Fruit fly (Drosophila melanogaster) whole organism, embryonic: ENCODE measurements around the gene PK1-R.
A peak's percentile ranks its signal among the peaks of the same experiment; 100 is the strongest.

Source experiments
- Ada2b ChIP-seq: fragments of 200-800 bp; sonication (Bioruptor generic); IDR thresholded peaks from 2 replicates; pipeline ENCODE4 v1.3.6; 2022; ENCODE audit warnings: missing biosample characterization, missing genetic modification characterization
- Adf1 ChIP-seq: fragments of 200-800 bp; sonication (Bioruptor generic); IDR thresholded peaks from 2 replicates; pipeline ENCODE4 v1.3.6; 2022; ENCODE audit warnings: missing biosample characterization, missing genetic modification characterization
- Bgb ChIP-seq: fragments of 200-800 bp; sonication (Bioruptor generic); IDR thresholded peaks from 2 replicates; pipeline ENCODE4 v1.3.6; 2022; ENCODE audit warnings: missing biosample characterization, missing genetic modification characterization; ENCODE audit not compliant: partially characterized antibody
- Blimp-1 ChIP-seq: fragments of 200-800 bp; sonication (Bioruptor generic); optimal IDR thresholded peaks from 3 replicates; lab custom pipeline; 2018; ENCODE audit warnings: missing biosample characterization, missing genetic modification characterization, mild to moderate bottlenecking, moderate library complexity, missing genetic modification reagents
- CG1024 ChIP-seq: fragments of 200-800 bp; sonication (Bioruptor generic); IDR thresholded peaks from 2 replicates; pipeline ENCODE4 v1.3.6; 2022; ENCODE audit warnings: missing biosample characterization, missing genetic modification characterization
- CG11093 ChIP-seq: fragments of 200-800 bp; sonication (Bioruptor generic); IDR thresholded peaks from 3 replicates; pipeline ENCODE4 v1.3.6; 2022; ENCODE audit warnings: missing biosample characterization, missing genetic modification characterization
- CG12219 ChIP-seq: fragments of 200-800 bp; sonication (Bioruptor generic); optimal IDR thresholded peaks from 3 replicates; lab custom pipeline; 2018; ENCODE audit warnings: missing biosample characterization, mild to moderate bottlenecking, missing genetic modification characterization
- CG16779 ChIP-seq: fragments of 200-800 bp; sonication (Bioruptor generic); IDR thresholded peaks from 2 replicates; pipeline ENCODE4 v1.3.6; 2022; ENCODE audit warnings: missing biosample characterization, missing genetic modification characterization
- CG18476 ChIP-seq: fragments of 200-800 bp; sonication (Bioruptor generic); optimal IDR thresholded peaks from 2 replicates; lab custom pipeline; 2016; ENCODE audit warnings: missing biosample characterization, mild to moderate bottlenecking, missing genetic modification characterization
- CG34422 ChIP-seq: fragments of 200-800 bp; sonication (Bioruptor generic); IDR thresholded peaks from 3 replicates; pipeline ENCODE4 v1.3.6; 2022; ENCODE audit warnings: missing biosample characterization, missing genetic modification characterization
- CG6791 ChIP-seq: fragments of 200-800 bp; sonication (Bioruptor generic); IDR thresholded peaks from 3 replicates; pipeline ENCODE4 v1.3.6; 2022; ENCODE audit warnings: missing biosample characterization, missing genetic modification characterization; ENCODE audit not compliant: partially characterized antibody
- CG8359 ChIP-seq: fragments of 200-800 bp; sonication (Bioruptor generic); optimal IDR thresholded peaks from 2 replicates; lab custom pipeline; 2017; ENCODE audit warnings: missing biosample characterization, mild to moderate bottlenecking, missing genetic modification characterization, borderline replicate concordance
- CG9437 ChIP-seq: fragments of 200-800 bp; sonication (Bioruptor generic); optimal IDR thresholded peaks from 2 replicates; lab custom pipeline; 2018; ENCODE audit warnings: missing biosample characterization, mild to moderate bottlenecking, missing genetic modification characterization
- CG9797 ChIP-seq: fragments of 200-800 bp; sonication (Bioruptor generic); optimal IDR thresholded peaks from 3 replicates; lab custom pipeline; 2018; ENCODE audit warnings: missing biosample characterization, mild to moderate bottlenecking, missing genetic modification characterization
- Dek ChIP-seq: fragments of 200-800 bp; sonication (Bioruptor generic); optimal IDR thresholded peaks from 3 replicates; lab custom pipeline; 2019; ENCODE audit warnings: missing biosample characterization, mild to moderate bottlenecking, missing genetic modification characterization, moderate library complexity
- Dip3 ChIP-seq: fragments of 200-800 bp; sonication (Bioruptor generic); optimal IDR thresholded peaks from 3 replicates; lab custom pipeline; 2016; ENCODE audit warnings: missing biosample characterization, missing genetic modification characterization
- Doc2 ChIP-seq: fragments of 200-800 bp; sonication (Bioruptor generic); IDR thresholded peaks from 2 replicates; pipeline ENCODE4 v1.3.6; 2022; ENCODE audit warnings: missing biosample characterization, missing genetic modification characterization
- Dp ChIP-seq: fragments of 200-800 bp; sonication (Bioruptor generic); optimal IDR thresholded peaks from 2 replicates; lab custom pipeline; 2018; ENCODE audit warnings: missing biosample characterization, mild to moderate bottlenecking, missing genetic modification characterization, moderate library complexity
- E2f1 ChIP-seq: fragments of 200-800 bp; sonication (Bioruptor generic); IDR thresholded peaks from 2 replicates; pipeline ENCODE4 v1.3.6; 2022; ENCODE audit warnings: missing biosample characterization, missing genetic modification characterization
- H15 ChIP-seq: fragments of 200-800 bp; sonication (Bioruptor generic); IDR thresholded peaks from 3 replicates; pipeline ENCODE4 v1.3.6; 2022; ENCODE audit warnings: missing biosample characterization, missing genetic modification characterization
- HLH3B ChIP-seq: fragments of 200-800 bp; sonication (Bioruptor generic); IDR thresholded peaks from 2 replicates; pipeline ENCODE4 v1.3.6; 2022; ENCODE audit warnings: missing biosample characterization, missing genetic modification characterization
- Jarid2 ChIP-seq: fragments of 200-800 bp; sonication (Bioruptor generic); optimal IDR thresholded peaks from 3 replicates; lab custom pipeline; 2017; ENCODE audit warnings: mild to moderate bottlenecking, missing biosample characterization, missing genetic modification reagents, missing genetic modification characterization
- Lim3 ChIP-seq: fragments of 200-800 bp; sonication (Bioruptor generic); IDR thresholded peaks from 2 replicates; pipeline ENCODE4 v1.3.6; 2022; ENCODE audit warnings: missing biosample characterization, missing genetic modification characterization
- MESR4 ChIP-seq: fragments of 200-800 bp; sonication (Bioruptor generic); optimal IDR thresholded peaks from 2 replicates; lab custom pipeline; 2018; ENCODE audit warnings: missing biosample characterization, mild to moderate bottlenecking, missing genetic modification characterization, moderate library complexity
- Med ChIP-seq: fragments of 200-800 bp; sonication (Bioruptor generic); peaks from one replicate; lab custom pipeline; 2016; ENCODE audit warnings: missing biosample characterization, missing genetic modification characterization, mild to moderate bottlenecking, inconsistent platforms, moderate library complexity
- Mrtf ChIP-seq: fragments of 200-800 bp; sonication (Bioruptor generic); IDR thresholded peaks from 3 replicates; pipeline ENCODE4 v1.3.6; 2022; ENCODE audit warnings: missing biosample characterization, missing genetic modification characterization
- NFAT ChIP-seq: fragments of 200-800 bp; sonication (Bioruptor generic); IDR thresholded peaks from 2 replicates; pipeline ENCODE4 v1.3.6; 2022; ENCODE audit warnings: missing biosample characterization, missing genetic modification characterization
- Opbp ChIP-seq: fragments of 200-800 bp; sonication (Bioruptor generic); IDR thresholded peaks from 3 replicates; pipeline ENCODE4 v1.3.6; 2022; ENCODE audit warnings: missing biosample characterization, missing genetic modification characterization; ENCODE audit not compliant: partially characterized antibody
- Rfx ChIP-seq: fragments of 200-800 bp; sonication (Bioruptor generic); IDR thresholded peaks from 2 replicates; pipeline ENCODE4 v1.3.6; 2022; ENCODE audit warnings: missing biosample characterization, missing genetic modification characterization
- Rx ChIP-seq: fragments of 200-800 bp; sonication (Bioruptor generic); IDR thresholded peaks from 2 replicates; pipeline ENCODE4 v1.3.6; 2022; ENCODE audit warnings: missing biosample characterization, missing genetic modification characterization
- Sin3A ChIP-seq: fragments of >200 bp; optimal IDR thresholded peaks from 2 replicates; lab custom pipeline; 2018
- TFAM ChIP-seq: fragments of 200-800 bp; sonication (Bioruptor generic); optimal IDR thresholded peaks from 2 replicates; lab custom pipeline; 2017; ENCODE audit warnings: missing biosample characterization, missing genetic modification characterization, inconsistent platforms
- YL-1 ChIP-seq: fragments of 200-800 bp; sonication (Bioruptor generic); optimal IDR thresholded peaks from 3 replicates; lab custom pipeline; 2017; ENCODE audit warnings: missing biosample characterization, mild to moderate bottlenecking, missing genetic modification characterization
- ash1 ChIP-seq: fragments of 200-800 bp; sonication (Bioruptor generic); optimal IDR thresholded peaks from 2 replicates; lab custom pipeline; 2018; ENCODE audit warnings: missing biosample characterization, mild to moderate bottlenecking, missing genetic modification characterization
- ftz-f1 ChIP-seq: fragments of 200-800 bp; sonication (Bioruptor generic); optimal IDR thresholded peaks from 2 replicates; lab custom pipeline; 2016; ENCODE audit warnings: missing biosample characterization, missing genetic modification characterization
- gcm ChIP-seq: fragments of 200-800 bp; sonication (Bioruptor generic); optimal IDR thresholded peaks from 2 replicates; lab custom pipeline; 2019; ENCODE audit warnings: missing biosample characterization, mild to moderate bottlenecking, missing genetic modification characterization, moderate library complexity
- inv ChIP-seq: fragments of 200-800 bp; sonication (Bioruptor generic); IDR thresholded peaks from 2 replicates; pipeline ENCODE4 v1.3.6; 2022; ENCODE audit warnings: missing biosample characterization, missing genetic modification characterization; ENCODE audit not compliant: partially characterized antibody
- jing ChIP-seq: fragments of 200-800 bp; sonication (Bioruptor generic); optimal IDR thresholded peaks from 2 replicates; lab custom pipeline; 2018; ENCODE audit warnings: missing biosample characterization, mild to moderate bottlenecking, missing genetic modification characterization
- kah ChIP-seq: fragments of 200-800 bp; sonication (Bioruptor generic); optimal IDR thresholded peaks from 2 replicates; lab custom pipeline; 2018; ENCODE audit warnings: missing biosample characterization, mild to moderate bottlenecking, missing genetic modification characterization
- knrl ChIP-seq: fragments of 200-800 bp; sonication (Bioruptor generic); IDR thresholded peaks from 3 replicates; pipeline ENCODE4 v1.3.6; 2022; ENCODE audit warnings: missing biosample characterization, missing genetic modification characterization; ENCODE audit not compliant: partially characterized antibody
- lola ChIP-seq, 3 experiments: fragments of >200 bp in 2 of 3; fragments of 200-800 bp in 1 of 3; sonication (Bioruptor generic) in 1 of 3; optimal IDR thresholded peaks; 2 replicates each; lab custom pipeline; 2017 to 2019; ENCODE audit warnings: missing biosample characterization in 3 of 3, missing genetic modification characterization in 3 of 3, mild to moderate bottlenecking in 1 of 3, moderate library complexity in 1 of 3
- mld ChIP-seq: fragments of 200-800 bp; sonication (Bioruptor generic); IDR thresholded peaks from 3 replicates; pipeline ENCODE4 v1.3.6; 2022; ENCODE audit warnings: missing biosample characterization, missing genetic modification characterization; ENCODE audit not compliant: partially characterized antibody
- nerfin-1 ChIP-seq: fragments of 200-800 bp; sonication (Bioruptor generic); optimal IDR thresholded peaks from 3 replicates; lab custom pipeline; 2019; ENCODE audit warnings: missing biosample characterization, mild to moderate bottlenecking, missing genetic modification characterization, moderate library complexity
- otp ChIP-seq: fragments of 200-800 bp; sonication (Bioruptor generic); IDR thresholded peaks from 3 replicates; pipeline ENCODE4, ENCODE4 v1.3.6; 2022; ENCODE audit warnings: missing biosample characterization, missing genetic modification characterization
- pan ChIP-seq, 4 experiments: fragments of >200 bp in 3 of 4; fragments of 200-800 bp in 1 of 4; sonication (Bioruptor generic) in 1 of 4; optimal IDR thresholded peaks in 3 of 4; IDR thresholded peaks in 1 of 4; 2 replicates each; pipeline versions ENCODE4 v1.3.6 to Lab custom; 2017 to 2022; ENCODE audit warnings: missing biosample characterization in 2 of 4, missing genetic modification characterization in 2 of 4, mixed read lengths in 1 of 4
- tap ChIP-seq: fragments of 200-800 bp; optimal IDR thresholded peaks from 3 replicates; lab custom pipeline; 2019; ENCODE audit warnings: missing biosample characterization, mild to moderate bottlenecking, missing genetic modification characterization, moderate library complexity
- tup ChIP-seq: fragments of 200-800 bp; sonication (Bioruptor generic); optimal IDR thresholded peaks from 2 replicates; lab custom pipeline; 2016; ENCODE audit warnings: missing biosample characterization, mild to moderate bottlenecking, missing genetic modification characterization, moderate library complexity
- wek ChIP-seq: fragments of 200-800 bp; sonication (Bioruptor generic); optimal IDR thresholded peaks from 3 replicates; lab custom pipeline; 2018; ENCODE audit warnings: missing biosample characterization, mild to moderate bottlenecking, missing genetic modification characterization, moderate library complexity
- wor ChIP-seq: fragments of 200-800 bp; sonication (Bioruptor generic); IDR thresholded peaks from 2 replicates; pipeline ENCODE4 v1.3.6; 2022; ENCODE audit warnings: missing biosample characterization, missing genetic modification characterization

Gene PK1-R

DNA sequence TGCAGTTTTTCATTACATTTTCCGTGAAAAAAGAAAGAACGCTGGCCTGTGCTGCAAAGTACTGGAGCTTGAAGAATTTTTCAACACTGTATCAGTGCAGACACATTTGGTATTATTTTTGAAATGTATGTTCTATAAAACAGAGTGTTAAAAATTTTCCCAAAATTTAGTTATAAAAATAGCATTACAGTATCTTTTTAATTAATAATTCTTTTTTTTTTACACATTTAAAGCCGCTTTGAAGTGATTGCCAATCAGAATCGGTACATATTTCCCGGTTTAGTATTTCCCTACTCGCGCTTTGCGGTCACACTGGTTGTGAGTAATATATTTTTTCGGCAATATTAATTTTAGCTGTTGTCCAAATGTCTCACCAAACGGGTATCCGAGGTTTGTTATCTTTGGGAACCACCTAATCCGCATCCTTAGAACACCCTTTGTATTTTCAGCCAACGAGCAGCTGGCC is 19.5 kb upstream of the PK1-R start, which contains the start of the genes Abi and twf (continued):
- TF ChIP-seq ftz-f1 (GFP tag; lab: Kevin White, UChicago) (no peak), wek (no peak), inv (GFP tag; lab: Robert Waterston, UW) (no peak), HLH3B (peak; percentile 45), mld (GFP tag; lab: Robert Waterston, UW) (no peak), CG12219 (GFP tag; lab: Kevin White, UChicago) (no peak), kah (GFP tag; lab: Kevin White, UChicago) (no peak), MESR4 (GFP tag; lab: Kevin White, UChicago) (peak; percentile 24), CG18476 (GFP tag; lab: Kevin White, UChicago) (peak; percentile 57), TFAM (GFP tag; lab: Kevin White, UChicago) (no peak), Rfx (GFP tag; lab: Robert Waterston, UW) (peak; percentile 77), otp (GFP tag; lab: Robert Waterston, UW) (no peak), CG6791 (GFP tag; lab: Robert Waterston, UW) (no peak), nerfin-1 (peak; percentile 25), H15 (GFP tag; lab: Robert Waterston, UW) (no peak; the same call in 2 of the 3 replicates), Blimp-1 (GFP tag; lab: Kevin White, UChicago) (peak; percentile 60), ash1 (GFP tag; lab: Kevin White, UChicago) (no peak), Bgb (GFP tag; lab: Robert Waterston, UW) (no peak), CG8359 (GFP tag; lab: Kevin White, UChicago) (no peak), tup (GFP tag; lab: Kevin White, UChicago) (peak; percentile 46), CG9797 (GFP tag; lab: Kevin White, UChicago) (peak; percentile 75), Dip3 (GFP tag; lab: Kevin White, UChicago) (peak; percentile 48), Med (GFP tag; lab: Kevin White, UChicago) (peak; percentile 91), YL-1 (GFP tag; lab: Kevin White, UChicago) (peak; percentile 90), CG11093 (GFP tag; lab: Robert Waterston, UW) (no peak), Mrtf (no peak), CG34422 (GFP tag; lab: Robert Waterston, UW) (peak; percentile 60; the same call in 1 of the 3 replicates), wor (GFP tag; lab: Robert Waterston, UW) (no peak), gcm (GFP tag; lab: Kevin White, UChicago) (peak; percentile 47), Jarid2 (GFP tag; lab: Kevin White, UChicago) (no peak), CG9437 (GFP tag; lab: Kevin White, UChicago) (peak; percentile 56), Lim3 (GFP tag; lab: Robert Waterston, UW) (no peak), Adf1 (GFP tag; lab: Robert Waterston, UW) (peak; percentile 78), CG16779 (0 out of 2 replicates have a peak, but pooled peaks have one; percentile 22), NFAT (GFP tag; lab: Robert Waterston, UW) (peak; percentile 67; the same call in 1 of the 2 replicates), tap (tag; lab: Kevin White, UChicago) (peak; percentile 13), Doc2 (GFP tag; lab: Robert Waterston, UW) (no peak), Dek (peak; percentile 38), Dp (GFP tag; lab: Kevin White, UChicago) (peak; percentile 15), pan (optimal IDR thresholded peaks at IDR 0.05; lab: Kevin White, UChicago) (no peak), pan (GFP tag; optimal IDR thresholded peaks at IDR 0.05 in 1 of 2, IDR thresholded peaks at IDR 0.05 in 1 of 2) (peak in 1 of 2 experiments; percentile 77), knrl (GFP tag; lab: Robert Waterston, UW) (no peak), Sin3A (lab: Kevin White, UChicago) (peak; percentile 64), Opbp (no peak), E2f1 (GFP tag; lab: Robert Waterston, UW) (peak; percentile 45; the same call in 1 of the 2 replicates), jing (GFP tag; lab: Kevin White, UChicago) (no peak), Rx (0 out of 2 replicates have a peak, but pooled peaks have one; percentile 33), CG1024 (no peak), Ada2b (GFP tag; lab: Robert Waterston, UW) (peak; percentile 35; the same call in 1 of the 2 replicates), lola (GFP tag; optimal IDR thresholded peaks at IDR 0.05; lab: Kevin White, UChicago) (peak in 1 of 3 experiments; percentile 63)
